Fruit fly (Drosophila melanogaster) whole organism, embryonic: ENCODE results near the gene Rab30.

Experiments used
- BEAF-32 ChIP-seq: fragments of 200-800 bp; sonication (Bioruptor generic); optimal IDR thresholded peaks from 3 replicates; lab custom pipeline; 2017; ENCODE audit warnings: missing biosample characterization, missing genetic modification characterization, mild to moderate bottlenecking, moderate library complexity, missing genetic modification reagents
- CG10366 ChIP-seq: fragments of 200-800 bp; sonication (Bioruptor generic); IDR thresholded peaks from 2 replicates; pipeline ENCODE4 v1.3.6; 2022; ENCODE audit warnings: missing biosample characterization, missing genetic modification characterization
- CG10462 ChIP-seq: fragments of 200-800 bp; sonication (Bioruptor generic); optimal IDR thresholded peaks from 2 replicates; lab custom pipeline; 2016; ENCODE audit warnings: missing biosample characterization, missing genetic modification characterization
- CG10543 ChIP-seq: fragments of 200-800 bp; sonication (Bioruptor generic); optimal IDR thresholded peaks from 3 replicates; lab custom pipeline; 2017; ENCODE audit warnings: missing biosample characterization, mild to moderate bottlenecking, missing genetic modification characterization, moderate library complexity
- CG10959 ChIP-seq: fragments of 200-800 bp; sonication (Bioruptor generic); IDR thresholded peaks from 2 replicates; pipeline ENCODE4 v1.3.6; 2022; ENCODE audit warnings: missing biosample characterization, missing genetic modification characterization
- CG10979 ChIP-seq: fragments of 200-800 bp; sonication (Bioruptor generic); optimal IDR thresholded peaks from 2 replicates; lab custom pipeline; 2018; ENCODE audit warnings: missing biosample characterization, mild to moderate bottlenecking, missing genetic modification characterization, moderate library complexity
- CG11247 ChIP-seq: fragments of 200-800 bp; sonication (Bioruptor generic); IDR thresholded peaks from 2 replicates; pipeline ENCODE4 v1.3.6; 2022; ENCODE audit warnings: missing biosample characterization, missing genetic modification characterization
- CG14860 ChIP-seq: fragments of 200-800 bp; sonication (Bioruptor generic); IDR thresholded peaks from 3 replicates; pipeline ENCODE4 v1.3.6; 2022; ENCODE audit warnings: missing biosample characterization, missing genetic modification characterization; ENCODE audit not compliant: partially characterized antibody
- CG1792 ChIP-seq: fragments of 200-800 bp; sonication (Bioruptor generic); optimal IDR thresholded peaks from 2 replicates; lab custom pipeline; 2016; ENCODE audit warnings: missing biosample characterization, missing genetic modification characterization
- CG18262 ChIP-seq: fragments of 200-800 bp; optimal IDR thresholded peaks from 3 replicates; lab custom pipeline; 2019; ENCODE audit warnings: missing biosample characterization, mild to moderate bottlenecking, missing genetic modification characterization, moderate library complexity
- CG30020 ChIP-seq: fragments of 200-800 bp; optimal IDR thresholded peaks from 2 replicates; lab custom pipeline; 2019; ENCODE audit warnings: missing biosample characterization, mild to moderate bottlenecking, missing genetic modification characterization, moderate library complexity
- CG3065 ChIP-seq: fragments of 200-800 bp; sonication (Bioruptor generic); optimal IDR thresholded peaks from 2 replicates; lab custom pipeline; 2016; ENCODE audit warnings: missing biosample characterization, missing genetic modification characterization
- CG32532 ChIP-seq: fragments of 200-800 bp; sonication (Bioruptor generic); IDR thresholded peaks from 2 replicates; pipeline ENCODE4 v1.3.6; 2022; ENCODE audit warnings: missing biosample characterization, missing genetic modification characterization
- CG34422 ChIP-seq: fragments of 200-800 bp; sonication (Bioruptor generic); IDR thresholded peaks from 3 replicates; pipeline ENCODE4 v1.3.6; 2022; ENCODE audit warnings: missing biosample characterization, missing genetic modification characterization
- CG3726 ChIP-seq: fragments of 200-800 bp; sonication (Bioruptor generic); IDR thresholded peaks from 3 replicates; pipeline ENCODE4, ENCODE4 v1.3.6; 2022; ENCODE audit warnings: missing biosample characterization, missing genetic modification characterization
- CG3838 ChIP-seq: fragments of 200-800 bp; sonication (Bioruptor generic); optimal IDR thresholded peaks from 3 replicates; lab custom pipeline; 2016; ENCODE audit warnings: missing biosample characterization, missing genetic modification characterization
- CG6813 ChIP-seq: fragments of 200-800 bp; sonication (Bioruptor generic); optimal IDR thresholded peaks from 2 replicates; lab custom pipeline; 2017; ENCODE audit warnings: missing biosample characterization, missing genetic modification characterization, mild to moderate bottlenecking, moderate library complexity, missing genetic modification reagents
- CG7928 ChIP-seq: fragments of 200-800 bp; sonication (Bioruptor generic); optimal IDR thresholded peaks from 2 replicates; lab custom pipeline; 2017; ENCODE audit warnings: missing biosample characterization, mild to moderate bottlenecking, missing genetic modification characterization
- CG8359 ChIP-seq: fragments of 200-800 bp; sonication (Bioruptor generic); optimal IDR thresholded peaks from 2 replicates; lab custom pipeline; 2017; ENCODE audit warnings: missing biosample characterization, mild to moderate bottlenecking, missing genetic modification characterization, borderline replicate concordance
- Chrac-16 ChIP-seq: fragments of 200-800 bp; sonication (Bioruptor generic); optimal IDR thresholded peaks from 3 replicates; lab custom pipeline; 2016; ENCODE audit warnings: missing biosample characterization, missing genetic modification characterization
- HLH3B ChIP-seq: fragments of 200-800 bp; sonication (Bioruptor generic); IDR thresholded peaks from 2 replicates; pipeline ENCODE4 v1.3.6; 2022; ENCODE audit warnings: missing biosample characterization, missing genetic modification characterization
- Hmr ChIP-seq: fragments of 200-800 bp; sonication (Bioruptor generic); optimal IDR thresholded peaks from 3 replicates; lab custom pipeline; 2017; ENCODE audit warnings: mild to moderate bottlenecking, missing biosample characterization, missing genetic modification reagents, missing genetic modification characterization
- Hmx ChIP-seq: fragments of 200-800 bp; sonication (Bioruptor generic); optimal IDR thresholded peaks from 2 replicates; lab custom pipeline; 2016; ENCODE audit warnings: missing biosample characterization, missing genetic modification characterization
- NC2β ChIP-seq: fragments of 200-800 bp; sonication (Bioruptor generic); optimal IDR thresholded peaks from 2 replicates; lab custom pipeline; 2016; ENCODE audit warnings: missing biosample characterization, missing genetic modification characterization
- NFAT ChIP-seq: fragments of 200-800 bp; sonication (Bioruptor generic); IDR thresholded peaks from 2 replicates; pipeline ENCODE4 v1.3.6; 2022; ENCODE audit warnings: missing biosample characterization, missing genetic modification characterization
- Pdp1 ChIP-seq, 2 experiments: fragments of 200-800 bp; sonication (Bioruptor generic); optimal IDR thresholded peaks; 3 replicates each; lab custom pipeline; 2016; ENCODE audit warnings: missing biosample characterization in 2 of 2, missing genetic modification characterization in 2 of 2, mild to moderate bottlenecking in 1 of 2, moderate library complexity in 1 of 2
- Spps ChIP-seq: fragments of 200-800 bp; sonication (Bioruptor generic); optimal IDR thresholded peaks from 2 replicates; lab custom pipeline; 2018; ENCODE audit warnings: missing biosample characterization, mild to moderate bottlenecking, missing genetic modification characterization
- YL-1 ChIP-seq: fragments of 200-800 bp; sonication (Bioruptor generic); optimal IDR thresholded peaks from 3 replicates; lab custom pipeline; 2017; ENCODE audit warnings: missing biosample characterization, mild to moderate bottlenecking, missing genetic modification characterization
- abd-A ChIP-seq: fragments of 200-800 bp; sonication (Bioruptor generic); optimal IDR thresholded peaks from 3 replicates; lab custom pipeline; 2019; ENCODE audit warnings: missing biosample characterization, mild to moderate bottlenecking, missing genetic modification characterization, moderate library complexity
- chinmo ChIP-seq: fragments of 200-800 bp; sonication (Bioruptor generic); IDR thresholded peaks from 4 replicates; pipeline ENCODE4 v1.3.6; 2022; ENCODE audit warnings: missing biosample characterization, missing genetic modification characterization; ENCODE audit not compliant: partially characterized antibody
- dan ChIP-seq: fragments of 200-800 bp; sonication (Bioruptor generic); IDR thresholded peaks from 2 replicates; pipeline ENCODE4 v1.3.6; 2022; ENCODE audit warnings: missing biosample characterization, missing genetic modification characterization
- dmrt99B ChIP-seq: fragments of 200-800 bp; sonication (Bioruptor generic); optimal IDR thresholded peaks from 2 replicates; lab custom pipeline; 2018; ENCODE audit warnings: missing biosample characterization, mild to moderate bottlenecking, missing genetic modification characterization, moderate library complexity
- dpn ChIP-seq, 2 experiments: fragments of 200-800 bp; sonication (Bioruptor generic); optimal IDR thresholded peaks; 3 replicates each; lab custom pipeline; 2016; ENCODE audit warnings: missing biosample characterization in 2 of 2, missing genetic modification characterization in 2 of 2
- esg ChIP-seq: fragments of 200-800 bp; sonication (Bioruptor generic); conservative IDR thresholded peaks from 2 replicates; pipeline ENCODE4 v1.3.6; 2022; ENCODE audit warnings: missing biosample characterization, missing genetic modification characterization
- ind ChIP-seq: fragments of 200-800 bp; sonication (Bioruptor generic); optimal IDR thresholded peaks from 3 replicates; lab custom pipeline; 2016; ENCODE audit warnings: missing biosample characterization, missing genetic modification characterization
- insv ChIP-seq, 2 experiments: fragments of 200-800 bp; sonication (Bioruptor generic); optimal IDR thresholded peaks; 3 replicates each; lab custom pipeline; 2016 to 2018; ENCODE audit warnings: missing biosample characterization in 2 of 2, missing genetic modification characterization in 2 of 2
- nerfin-1 ChIP-seq: fragments of 200-800 bp; sonication (Bioruptor generic); optimal IDR thresholded peaks from 3 replicates; lab custom pipeline; 2019; ENCODE audit warnings: missing biosample characterization, mild to moderate bottlenecking, missing genetic modification characterization, moderate library complexity
- pum ChIP-seq: fragments of 200-800 bp; sonication (Bioruptor generic); optimal IDR thresholded peaks from 2 replicates; lab custom pipeline; 2016; ENCODE audit warnings: missing biosample characterization, missing genetic modification characterization
- repo ChIP-seq: fragments of 200-800 bp; sonication (Bioruptor generic); optimal IDR thresholded peaks from 2 replicates; lab custom pipeline; 2016; ENCODE audit warnings: missing biosample characterization, missing genetic modification characterization
- ro ChIP-seq: fragments of 200-800 bp; sonication (Bioruptor generic); IDR thresholded peaks from 2 replicates; pipeline ENCODE4 v1.3.6; 2022; ENCODE audit warnings: missing biosample characterization, missing genetic modification characterization
- schlank ChIP-seq: fragments of 200-800 bp; sonication (Bioruptor generic); optimal IDR thresholded peaks from 2 replicates; lab custom pipeline; 2018; ENCODE audit warnings: missing biosample characterization, mild to moderate bottlenecking, missing genetic modification characterization
- sima ChIP-seq: fragments of 200-800 bp; sonication (Bioruptor generic); optimal IDR thresholded peaks from 2 replicates; lab custom pipeline; 2016; ENCODE audit warnings: missing biosample characterization, missing genetic modification characterization
- sisA ChIP-seq: fragments of 200-800 bp; sonication (Bioruptor generic); IDR thresholded peaks from 2 replicates; pipeline ENCODE4 v1.3.6; 2022; ENCODE audit warnings: missing biosample characterization, missing genetic modification characterization
- toy ChIP-seq: fragments of 200-800 bp; sonication (Bioruptor generic); IDR thresholded peaks from 2 replicates; pipeline ENCODE4 v1.3.6; 2022; ENCODE audit warnings: missing biosample characterization, missing genetic modification characterization
- twi ChIP-seq: fragments of 200-800 bp; optimal IDR thresholded peaks from 2 replicates; lab custom pipeline; 2019; ENCODE audit warnings: missing biosample characterization, mild to moderate bottlenecking, missing genetic modification characterization, moderate library complexity
- unc-4 ChIP-seq: fragments of 200-800 bp; sonication (Bioruptor generic); IDR thresholded peaks from 2 replicates; pipeline ENCODE4 v1.3.6; 2022; ENCODE audit warnings: missing biosample characterization, missing genetic modification characterization; ENCODE audit not compliant: partially characterized antibody
- vnd ChIP-seq: fragments of 200-800 bp; sonication (Bioruptor generic); IDR thresholded peaks from 3 replicates; pipeline ENCODE4 v1.3.6; 2022; ENCODE audit warnings: missing biosample characterization, missing genetic modification characterization; ENCODE audit not compliant: partially characterized antibody
- yki ChIP-seq: fragments of >200 bp; optimal IDR thresholded peaks from 3 replicates; lab custom pipeline; 2018
- zfh2 ChIP-seq: fragments of 200-800 bp; sonication (Bioruptor generic); optimal IDR thresholded peaks from 2 replicates; lab custom pipeline; 2016; ENCODE audit warnings: missing biosample characterization, missing genetic modification characterization

The Rab30 gene

DNA sequence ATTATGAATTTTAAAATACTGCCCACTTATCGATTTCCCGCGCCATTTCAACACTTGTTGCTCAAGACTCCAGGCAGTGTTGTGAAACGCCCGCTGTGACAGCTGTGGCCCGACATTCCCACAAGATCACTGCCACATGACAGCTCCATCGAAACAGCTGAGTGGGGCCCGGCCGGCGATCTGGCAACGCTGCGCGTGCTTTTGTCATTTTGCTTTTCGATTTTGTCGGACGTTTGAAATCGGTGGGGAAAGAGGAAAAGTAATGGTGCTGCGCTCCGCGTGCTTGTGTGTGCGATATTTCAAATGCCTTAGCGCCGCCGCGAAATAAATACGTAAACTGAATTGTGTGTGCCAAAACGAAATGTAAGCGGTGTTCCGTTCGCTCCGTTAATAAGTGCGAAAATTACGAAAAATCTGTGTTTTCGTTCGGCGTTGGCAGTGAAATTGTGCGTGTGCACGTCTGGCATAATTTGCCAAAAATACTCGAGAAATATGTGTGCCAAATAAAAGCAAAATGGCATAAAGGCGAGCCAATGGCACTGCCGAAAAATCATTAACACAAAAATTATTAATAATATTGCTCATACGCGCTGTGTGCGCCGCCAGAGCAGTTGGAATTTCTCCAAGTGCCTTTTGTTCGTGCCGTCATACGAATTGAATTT, 9.9 kb upstream of the Rab30 start (continued):
- TF ChIP-seq NC2β (GFP tag; lab: Kevin White, UChicago) (peak; percentile 65), insv (GFP tag; optimal IDR thresholded peaks at IDR 0.05; lab: Kevin White, UChicago) (peak in 1 of 2 experiments; percentile 28), CG6813 (GFP tag; lab: Kevin White, UChicago) (peak; percentile 59), toy (GFP tag; lab: Robert Waterston, UW) (no peak), CG3726 (0 out of 3 replicates have a peak, but pooled peaks have one; percentile 52), CG3838 (GFP tag; lab: Kevin White, UChicago) (no peak), CG1792 (no peak), CG34422 (GFP tag; lab: Robert Waterston, UW) (peak; percentile 87), abd-A (peak; percentile 65), sisA (GFP tag; lab: Robert Waterston, UW) (peak; percentile 57), CG11247 (peak; percentile 59; the same call in 1 of the 2 replicates), yki (lab: Kevin White, UChicago) (no peak), CG10959 (GFP tag; lab: Robert Waterston, UW) (no peak), CG32532 (peak; percentile 54), CG10543 (GFP tag; lab: Kevin White, UChicago) (peak; percentile 78), BEAF-32 (GFP tag; lab: Kevin White, UChicago) (peak; percentile 66), esg (peak; percentile 30; the same call in 1 of the 2 replicates), schlank (peak; percentile 56), dpn (GFP tag; optimal IDR thresholded peaks at IDR 0.05; lab: Kevin White, UChicago) (peak; percentile 42 to 57), CG8359 (GFP tag; lab: Kevin White, UChicago) (no peak), CG18262 (tag; lab: Kevin White, UChicago) (peak; percentile 38), nerfin-1 (peak; percentile 35), ind (peak; percentile 4), sima (GFP tag; lab: Kevin White, UChicago) (no peak), CG14860 (GFP tag; lab: Robert Waterston, UW) (peak; percentile 29; the same call in 1 of the 3 replicates), CG10462 (GFP tag; lab: Kevin White, UChicago) (no peak), repo (GFP tag; lab: Kevin White, UChicago) (peak; percentile 38), twi (tag; lab: Kevin White, UChicago) (peak; percentile 39), Hmx (GFP tag; lab: Kevin White, UChicago) (no peak), Chrac-16 (no peak), chinmo (GFP tag; lab: Robert Waterston, UW) (peak; percentile 92; the same call in 2 of the 4 replicates), vnd (GFP tag; lab: Robert Waterston, UW) (peak; percentile 42; the same call in 1 of the 3 replicates), CG7928 (GFP tag; lab: Kevin White, UChicago) (peak; percentile 39), CG10979 (tag; lab: Kevin White, UChicago) (peak; percentile 16), CG30020 (peak; percentile 20), dan (GFP tag; lab: Robert Waterston, UW) (no peak), unc-4 (GFP tag; lab: Robert Waterston, UW) (peak; percentile 69), dmrt99B (tag; lab: Kevin White, UChicago) (peak; percentile 41), YL-1 (GFP tag; lab: Kevin White, UChicago) (peak; percentile 61), Hmr (GFP tag; lab: Kevin White, UChicago) (peak; percentile 79), CG10366 (GFP tag; lab: Robert Waterston, UW) (peak; percentile 61), zfh2 (peak; percentile 65), HLH3B (GFP tag; lab: Robert Waterston, UW) (peak; percentile 59), Spps (tag; lab: Kevin White, UChicago) (no peak), Pdp1 (GFP tag; optimal IDR thresholded peaks at IDR 0.05; lab: Kevin White, UChicago) (peak; percentile 11 to 26), ro (GFP tag; lab: Robert Waterston, UW) (no peak), NFAT (peak; percentile 60), CG3065 (no peak), pum (GFP tag; lab: Kevin White, UChicago) (peak; percentile 32)
